Worm (Caenorhabditis elegans) whole organism, young adult: ENCODE measurements around the gene dot-1.5.
A peak's percentile ranks its signal among the peaks of the same experiment; 100 is the strongest.

ENCODE experiments used
- K11D2.4 ChIP-seq: fragments of 200-800 bp; sonication (Bioruptor generic); IDR thresholded peaks from 2 replicates; pipeline ENCODE4 v1.3.6; 2022; ENCODE audit warnings: missing genetic modification reagents, missing genetic modification characterization, missing compliant biosample characterization
- ZK185.1 ChIP-seq: sonication (generic microtip); optimal IDR thresholded peaks from 2 replicates; lab custom pipeline; 2016; ENCODE audit warnings: mild to moderate bottlenecking, missing genetic modification characterization, missing compliant biosample characterization; ENCODE audit not compliant: poor library complexity, severe bottlenecking
- die-1 ChIP-seq: sonication (generic microtip); optimal IDR thresholded peaks from 2 replicates; lab custom pipeline; 2016; ENCODE audit warnings: missing genotype, mild to moderate bottlenecking, missing genetic modification characterization, missing compliant biosample characterization
- egrh-3 ChIP-seq: fragments of 200-800 bp; sonication (Bioruptor generic); IDR thresholded peaks from 2 replicates; pipeline ENCODE4 v1.3.6; 2022; ENCODE audit warnings: missing genetic modification reagents, missing genetic modification characterization, missing compliant biosample characterization
- madf-6 ChIP-seq: fragments of 200-800 bp; sonication (Bioruptor generic); IDR thresholded peaks from 2 replicates; pipeline ENCODE4 v1.3.6; 2022; ENCODE audit warnings: missing genetic modification reagents, missing genetic modification characterization, missing compliant biosample characterization

Gene dot-1.5

ce11 chrX:1964828-1965227 is 47.6 kb downstream of the dot-1.5 start (continued):
- TF ChIP-seq ZK185.1 (tag; lab: Kevin White, UChicago) (peak; percentile 56), die-1 (tag; lab: Kevin White, UChicago) (no peak), egrh-3 (GFP tag; lab: Robert Waterston, UW) (no peak), madf-6 (GFP tag; lab: Robert Waterston, UW) (no peak), K11D2.4 (GFP tag; lab: Robert Waterston, UW) (no peak)
- TF ChIP-seq, all 124 proteins: peak for 4
